Fruit fly (Drosophila melanogaster): ENCODE measurements around the gene CG31248.

Gene CG31248

dm6 chr3R:7109760-7110303 is 19.3 kb upstream of the CG31248 start (continued):
- TF ChIP-seq Aef1 (GFP tag; IDR thresholded peaks at IDR 0.05) (no peak), sens-2 (GFP tag; IDR thresholded peaks at IDR 0.05) (no peak), CG2129 (GFP tag; IDR thresholded peaks at IDR 0.05; ENCODE audit: partially characterized antibody) (no peak), nom (GFP tag; optimal IDR thresholded peaks at IDR 0.05) (peak; percentile 57), CG30403 (GFP tag; optimal IDR thresholded peaks at IDR 0.05) (no peak), sna (GFP tag; IDR thresholded peaks at IDR 0.05; ENCODE audit: partially characterized antibody) (peak; percentile 30; the same call in 1 of the 2 replicates), lbe (GFP tag; optimal IDR thresholded peaks at IDR 0.05) (no peak), seq (GFP tag; IDR thresholded peaks at IDR 0.05) (0 out of 2 replicates have a peak, but pooled peaks have one; percentile 12), CG7963 (GFP tag; IDR thresholded peaks at IDR 0.05; ENCODE audit: partially characterized antibody) (no peak), CG10267 (tag; optimal IDR thresholded peaks at IDR 0.05) (no peak), CG8359 (GFP tag; optimal IDR thresholded peaks at IDR 0.05; ENCODE audit: borderline replicate concordance) (no peak), Stat92E (GFP tag; optimal IDR thresholded peaks at IDR 0.05) (no peak), CG1603 (tag; optimal IDR thresholded peaks at IDR 0.05) (no peak), ham (GFP tag; IDR thresholded peaks at IDR 0.05) (no peak), CG2199 (GFP tag; IDR thresholded peaks at IDR 0.05) (no peak; the same call in 2 of the 3 replicates), CG4360 (GFP tag; IDR thresholded peaks at IDR 0.05) (peak; percentile 96), Trl (optimal IDR thresholded peaks at IDR 0.05) (peak; percentile 81 to 96), Trl (GFP tag; optimal IDR thresholded peaks at IDR 0.05) (no peak), gt (GFP tag; IDR thresholded peaks at IDR 0.05) (no peak), HLH3B (GFP tag; IDR thresholded peaks at IDR 0.05) (no peak), Neu2 (GFP tag; optimal IDR thresholded peaks at IDR 0.05; ENCODE audit: borderline replicate concordance) (no peak), CG17612 (GFP tag; IDR thresholded peaks at IDR 0.05) (no peak), ac (GFP tag; optimal IDR thresholded peaks at IDR 0.05) (peak; percentile 19), chinmo (GFP tag; IDR thresholded peaks at IDR 0.05; ENCODE audit: partially characterized antibody) (peak; percentile 78; the same call in 1 of the 4 replicates), CG8924 (tag; optimal IDR thresholded peaks at IDR 0.05) (peak; percentile 14), gro (GFP tag; optimal IDR thresholded peaks at IDR 0.05) (no peak), CG11093 (GFP tag; IDR thresholded peaks at IDR 0.05) (no peak), MBD-R2 (GFP tag; IDR thresholded peaks at IDR 0.05) (no peak), Ravus (GFP tag; IDR thresholded peaks at IDR 0.05) (no peak), ems (GFP tag; optimal IDR thresholded peaks at IDR 0.05) (no peak), z (GFP tag; IDR thresholded peaks at IDR 0.05) (peak; percentile 61; the same call in 1 of the 3 replicates), mld (GFP tag; IDR thresholded peaks at IDR 0.05; ENCODE audit: partially characterized antibody) (no peak), CG6765 (GFP tag; optimal IDR thresholded peaks at IDR 0.05) (no peak), D (optimal IDR thresholded peaks at IDR 0.05) (peak; percentile 72), D (GFP tag; optimal IDR thresholded peaks at IDR 0.05) (no peak), CG10959 (GFP tag; IDR thresholded peaks at IDR 0.05) (no peak), Max (GFP tag; optimal IDR thresholded peaks at IDR 0.05) (no peak), zfh1 (GFP tag; IDR thresholded peaks at IDR 0.05) (no peak), usp (GFP tag; optimal IDR thresholded peaks at IDR 0.05) (no peak), chn (GFP tag; optimal IDR thresholded peaks at IDR 0.05) (peak; percentile 62), eyg (GFP tag; optimal IDR thresholded peaks at IDR 0.05) (no peak), CrebB (tag; optimal IDR thresholded peaks at IDR 0.05) (no peak), phol (tag; optimal IDR thresholded peaks at IDR 0.05) (no peak), sens (GFP tag) (no peak), CG10209 (GFP tag; optimal IDR thresholded peaks at IDR 0.05) (no peak), Hr51 (GFP tag; optimal IDR thresholded peaks at IDR 0.05) (no peak), pros (GFP tag; optimal IDR thresholded peaks at IDR 0.05) (peak; percentile 78), CG1832 (GFP tag; optimal IDR thresholded peaks at IDR 0.05) (peak; percentile 49), CG8944 (GFP tag; optimal IDR thresholded peaks at IDR 0.05) (no peak), CG10147 (GFP tag; optimal IDR thresholded peaks at IDR 0.05) (no peak), gcm (GFP tag; optimal IDR thresholded peaks at IDR 0.05) (peak; percentile 54)

Measured in whole organism, embryonic.